Fruit fly (Drosophila melanogaster): ENCODE measurements around the gene Hsp23.

The Hsp23 gene

dm6 chr3L:9340839-9341238 is 40.8 kb upstream of the Hsp23 start:
- TF ChIP-seq HLH54F (GFP tag; optimal IDR thresholded peaks at IDR 0.05) (no peak), CG2199 (GFP tag; IDR thresholded peaks at IDR 0.05) (no peak), stc (GFP tag; IDR thresholded peaks at IDR 0.05) (no peak), CG9876 (GFP tag; optimal IDR thresholded peaks at IDR 0.05) (no peak), aop (GFP tag; IDR thresholded peaks at IDR 0.05) (0 out of 2 replicates have a peak, but pooled peaks have one; percentile 10), Hr78 (GFP tag; optimal IDR thresholded peaks at IDR 0.05) (no peak), dysf (GFP tag; IDR thresholded peaks at IDR 0.05) (no peak), CG15514 (GFP tag; optimal IDR thresholded peaks at IDR 0.05) (no peak), Deaf1 (tag; optimal IDR thresholded peaks at IDR 0.05) (peak; percentile 46), Neu2 (GFP tag; optimal IDR thresholded peaks at IDR 0.05; ENCODE audit: borderline replicate concordance) (no peak), Med (GFP tag) (peak; percentile 53), D19B (GFP tag; optimal IDR thresholded peaks at IDR 0.05) (no peak), C15 (GFP tag; IDR thresholded peaks at IDR 0.05) (no peak), Sox102F (GFP tag; optimal IDR thresholded peaks at IDR 0.05) (no peak), nerfin-1 (tag; optimal IDR thresholded peaks at IDR 0.05) (no peak), CG6683 (GFP tag; optimal IDR thresholded peaks at IDR 0.05) (no peak), CG18599 (GFP tag; optimal IDR thresholded peaks at IDR 0.05) (no peak), Oaz (GFP tag; IDR thresholded peaks at IDR 0.05) (no peak), cg (GFP tag; optimal IDR thresholded peaks at IDR 0.05) (peak; percentile 62), Ada2b (GFP tag; IDR thresholded peaks at IDR 0.05) (no peak), CG14860 (GFP tag; IDR thresholded peaks at IDR 0.05; ENCODE audit: partially characterized antibody) (no peak), eve (GFP tag; optimal IDR thresholded peaks at IDR 0.05) (no peak), jumu (GFP tag; optimal IDR thresholded peaks at IDR 0.05) (no peak), CG31365 (tag; optimal IDR thresholded peaks at IDR 0.05) (no peak), Lim3 (GFP tag; IDR thresholded peaks at IDR 0.05) (no peak), ci (GFP tag; IDR thresholded peaks at IDR 0.05) (no peak), CG10565 (GFP tag; optimal IDR thresholded peaks at IDR 0.05) (no peak), Tbp (GFP tag; optimal IDR thresholded peaks at IDR 0.05) (no peak), CG9215 (GFP tag; IDR thresholded peaks at IDR 0.05) (no peak), chinmo (GFP tag; IDR thresholded peaks at IDR 0.05; ENCODE audit: partially characterized antibody) (0 out of 4 replicates have a peak, but pooled peaks have one; percentile 45), CG8924 (tag; optimal IDR thresholded peaks at IDR 0.05) (no peak), grn (GFP tag; optimal IDR thresholded peaks at IDR 0.05) (no peak), Trl (optimal IDR thresholded peaks at IDR 0.05) (peak; percentile 16 to 18), Trl (GFP tag; optimal IDR thresholded peaks at IDR 0.05) (no peak), Atf6 (GFP tag; IDR thresholded peaks at IDR 0.05) (0 out of 2 replicates have a peak, but pooled peaks have one; percentile 16), lmd (GFP tag; IDR thresholded peaks at IDR 0.05) (no peak), CG8290 (GFP tag; optimal IDR thresholded peaks at IDR 0.05) (no peak), CG8290 (tag; optimal IDR thresholded peaks at IDR 0.05) (peak in 1 of 2 experiments; percentile 14), ara (GFP tag; IDR thresholded peaks at IDR 0.05) (no peak), CG2120 (GFP tag; optimal IDR thresholded peaks at IDR 0.05) (no peak), CG3847 (GFP tag; IDR thresholded peaks at IDR 0.05) (no peak), ac (GFP tag; optimal IDR thresholded peaks at IDR 0.05) (no peak), CG3995 (GFP tag; optimal IDR thresholded peaks at IDR 0.05) (peak; percentile 15), CG15269 (tag; optimal IDR thresholded peaks at IDR 0.05) (peak; percentile 62), CG2129 (GFP tag; IDR thresholded peaks at IDR 0.05; ENCODE audit: partially characterized antibody) (no peak), CG4424 (GFP tag; optimal IDR thresholded peaks at IDR 0.05) (no peak), zen (tag; optimal IDR thresholded peaks at IDR 0.05) (no peak)

Measured in whole organism, embryonic.